Worm (Caenorhabditis elegans) whole organism, L1 larva: Measurements from ENCODE around the gene B0554.7.

Experiments
- C16A3.4 ChIP-seq: fragments of 150-350 bp; optimal IDR thresholded peaks from 2 replicates; lab custom pipeline; 2014; ENCODE audit warnings: missing biosample characterization, missing genetic modification characterization
- aha-1 ChIP-seq: fragments of 150-350 bp; optimal IDR thresholded peaks from 2 replicates; lab custom pipeline; 2014; ENCODE audit warnings: missing biosample characterization, missing genetic modification characterization
- aly-2 ChIP-seq: fragments of 150-350 bp; optimal IDR thresholded peaks from 2 replicates; lab custom pipeline; 2014; ENCODE audit warnings: missing biosample characterization, missing genetic modification characterization
- ceh-88 ChIP-seq: fragments of 200-800 bp; sonication (Bioruptor generic); IDR thresholded peaks from 2 replicates; pipeline ENCODE4 v1.3.6; 2022; ENCODE audit warnings: missing genetic modification characterization, missing compliant biosample characterization
- ces-1 ChIP-seq: fragments of 150-350 bp; optimal IDR thresholded peaks from 2 replicates; lab custom pipeline; 2014; ENCODE audit warnings: missing biosample characterization, missing genetic modification reagents, missing genetic modification characterization
- dsc-1 ChIP-seq: sonication (generic microtip); optimal IDR thresholded peaks from 2 replicates; lab custom pipeline; 2016; ENCODE audit warnings: mild to moderate bottlenecking, missing genetic modification characterization, missing compliant biosample characterization
- efl-1 ChIP-seq, 4 experiments: fragments of 150-350 bp; optimal IDR thresholded peaks in 3 of 4; peaks in 1 of 4; 1 replicate in 1 of 4; 2 replicates in 3 of 4; lab custom pipeline; 2014; ENCODE audit warnings: missing biosample characterization in 2 of 4, missing genetic modification characterization in 2 of 4, missing genetic modification reagents in 2 of 4
- egl-13 ChIP-seq: sonication (generic microtip); optimal IDR thresholded peaks from 2 replicates; lab custom pipeline; 2016; ENCODE audit warnings: missing genotype, missing genetic modification reagents, missing genetic modification characterization, missing compliant biosample characterization
- egl-27 ChIP-seq, 2 experiments: fragments of 150-350 bp in 1 of 2; sonication (generic microtip); optimal IDR thresholded peaks; 3 replicates each; lab custom pipeline; 2017 to 2018; ENCODE audit warnings: missing biosample characterization in 2 of 2, missing genetic modification characterization in 2 of 2, missing genetic modification reagents in 2 of 2
- elt-2 ChIP-seq: sonication (generic microtip); optimal IDR thresholded peaks from 2 replicates; lab custom pipeline; 2016; ENCODE audit warnings: missing genetic modification characterization, mild to moderate bottlenecking, inconsistent platforms, missing compliant biosample characterization, missing genetic modification reagents
- ets-5 ChIP-seq: fragments of 200-800 bp; sonication (Bioruptor generic); IDR thresholded peaks from 2 replicates; pipeline ENCODE4 v1.3.6; 2022; ENCODE audit warnings: missing genetic modification characterization, missing compliant biosample characterization
- fkh-10 ChIP-seq: sonication (generic microtip); optimal IDR thresholded peaks from 2 replicates; lab custom pipeline; 2017; ENCODE audit warnings: missing biosample characterization, missing genetic modification reagents, missing genetic modification characterization
- fkh-8 ChIP-seq: sonication (generic microtip); optimal IDR thresholded peaks from 2 replicates; lab custom pipeline; 2016; ENCODE audit warnings: mild to moderate bottlenecking, missing genetic modification characterization, missing compliant biosample characterization
- grh-1 ChIP-seq: fragments of 200-800 bp; sonication (Bioruptor generic); IDR thresholded peaks from 2 replicates; pipeline ENCODE4 v1.3.6; 2022; ENCODE audit warnings: missing genetic modification reagents, missing genetic modification characterization, missing compliant biosample characterization
- hlh-17 ChIP-seq: fragments of 200-800 bp; sonication (Bioruptor generic); optimal IDR thresholded peaks from 2 replicates; lab custom pipeline; 2018; ENCODE audit warnings: missing genetic modification characterization, mild to moderate bottlenecking, missing compliant biosample characterization, moderate library complexity, borderline replicate concordance
- hlh-4 ChIP-seq: sonication (generic microtip); optimal IDR thresholded peaks from 2 replicates; lab custom pipeline; 2016; ENCODE audit warnings: mild to moderate bottlenecking, missing genetic modification characterization, missing compliant biosample characterization
- hpl-2 ChIP-seq: fragments of 150-350 bp; optimal IDR thresholded peaks from 2 replicates; lab custom pipeline; 2014; ENCODE audit warnings: missing biosample characterization, missing genetic modification reagents, missing genetic modification characterization
- irx-1 ChIP-seq: sonication (generic microtip); optimal IDR thresholded peaks from 2 replicates; lab custom pipeline; 2016; ENCODE audit warnings: missing genetic modification characterization, missing compliant biosample characterization
- isw-1 ChIP-seq: fragments of 200-800 bp; sonication (Bioruptor generic); IDR thresholded peaks from 2 replicates; pipeline ENCODE4 v1.3.6; 2022; ENCODE audit warnings: missing genetic modification characterization, missing compliant biosample characterization
- lin-14 ChIP-seq: fragments of 200-800 bp; sonication (Bioruptor generic); optimal IDR thresholded peaks from 2 replicates; lab custom pipeline; 2018; ENCODE audit warnings: mild to moderate bottlenecking, missing genetic modification characterization, moderate library complexity, missing compliant biosample characterization
- lsy-2 ChIP-seq, 2 experiments: fragments of 150-350 bp; optimal IDR thresholded peaks; 2 replicates each; lab custom pipeline; 2014; ENCODE audit warnings: missing biosample characterization in 2 of 2, missing genetic modification characterization in 2 of 2
- mef-2 ChIP-seq: fragments of 150-350 bp; optimal IDR thresholded peaks from 2 replicates; lab custom pipeline; 2014; ENCODE audit warnings: missing biosample characterization, missing genetic modification characterization
- nhr-11 ChIP-seq: fragments of 150-350 bp; optimal IDR thresholded peaks from 2 replicates; lab custom pipeline; 2014; ENCODE audit warnings: missing biosample characterization, missing genetic modification characterization
- nhr-12 ChIP-seq: sonication (generic microtip); optimal IDR thresholded peaks from 2 replicates; lab custom pipeline; 2017; ENCODE audit warnings: missing biosample characterization, missing genetic modification characterization
- nhr-19 ChIP-seq: fragments of 200-800 bp; sonication (Bioruptor generic); conservative IDR thresholded peaks from 2 replicates; pipeline ENCODE4 v1.3.6; 2022; ENCODE audit warnings: missing genetic modification characterization, missing compliant biosample characterization
- nhr-20 ChIP-seq: sonication (generic microtip); optimal IDR thresholded peaks from 2 replicates; lab custom pipeline; 2016; ENCODE audit warnings: mild to moderate bottlenecking, missing genetic modification characterization, missing compliant biosample characterization
- nhr-47 ChIP-seq: sonication (generic microtip); optimal IDR thresholded peaks from 2 replicates; lab custom pipeline; 2016; ENCODE audit warnings: mild to moderate bottlenecking, missing genetic modification characterization, moderate library complexity, missing compliant biosample characterization
- nhr-76 ChIP-seq: sonication (generic microtip); optimal IDR thresholded peaks from 2 replicates; lab custom pipeline; 2017; ENCODE audit warnings: missing biosample characterization, missing genetic modification characterization
- nhr-85 ChIP-seq: sonication (generic microtip); peaks from one replicate; lab custom pipeline; 2016; ENCODE audit warnings: missing genetic modification characterization, inconsistent platforms, missing compliant biosample characterization
- pag-3 ChIP-seq: sonication (generic microtip); optimal IDR thresholded peaks from 2 replicates; lab custom pipeline; 2017; ENCODE audit warnings: missing genetic modification characterization, mild to moderate bottlenecking, missing compliant biosample characterization, antibody characterized with exemption, borderline replicate concordance; ENCODE audit not compliant: insufficient read depth
- pax-3 ChIP-seq: fragments of 200-800 bp; sonication (Bioruptor generic); optimal IDR thresholded peaks from 2 replicates; lab custom pipeline; 2018; ENCODE audit warnings: mild to moderate bottlenecking, missing genetic modification characterization, moderate library complexity, missing compliant biosample characterization
- rnt-1 ChIP-seq: sonication (generic microtip); optimal IDR thresholded peaks from 2 replicates; lab custom pipeline; 2016; ENCODE audit warnings: mild to moderate bottlenecking, missing genetic modification characterization, moderate library complexity, missing compliant biosample characterization
- snpc-4 ChIP-seq: fragments of 150-350 bp; optimal IDR thresholded peaks from 2 replicates; lab custom pipeline; 2014; ENCODE audit warnings: missing biosample characterization, missing genetic modification characterization
- snu-23 ChIP-seq: sonication (generic microtip); optimal IDR thresholded peaks from 2 replicates; lab custom pipeline; 2016; ENCODE audit warnings: missing genetic modification characterization, missing compliant biosample characterization
- sox-4 ChIP-seq: sonication (generic microtip); optimal IDR thresholded peaks from 2 replicates; lab custom pipeline; 2016; ENCODE audit warnings: missing genetic modification characterization, missing compliant biosample characterization
- sptf-1 ChIP-seq: fragments of 150-350 bp; optimal IDR thresholded peaks from 2 replicates; lab custom pipeline; 2014; ENCODE audit warnings: missing biosample characterization, missing genetic modification characterization
- sup-37 ChIP-seq: fragments of 200-800 bp; sonication (Bioruptor generic); optimal IDR thresholded peaks from 2 replicates; lab custom pipeline; 2018; ENCODE audit warnings: mild to moderate bottlenecking, missing genetic modification characterization, missing compliant biosample characterization
- swsn-7 ChIP-seq: sonication (generic microtip); optimal IDR thresholded peaks from 2 replicates; lab custom pipeline; 2016; ENCODE audit warnings: missing genetic modification characterization, missing compliant biosample characterization
- tbx-2 ChIP-seq: sonication (generic microtip); optimal IDR thresholded peaks from 2 replicates; lab custom pipeline; 2016; ENCODE audit warnings: missing genetic modification characterization, missing compliant biosample characterization
- tlp-1 ChIP-seq: fragments of 150-350 bp; optimal IDR thresholded peaks from 2 replicates; lab custom pipeline; 2014; ENCODE audit warnings: missing biosample characterization, missing genetic modification characterization
- unc-30 ChIP-seq: sonication (generic microtip); optimal IDR thresholded peaks from 2 replicates; lab custom pipeline; 2017; ENCODE audit warnings: missing biosample characterization, missing genetic modification characterization
- unc-86 ChIP-seq: sonication (generic microtip); optimal IDR thresholded peaks from 2 replicates; lab custom pipeline; 2016; ENCODE audit warnings: missing genetic modification characterization, missing compliant biosample characterization
- unc-98 ChIP-seq: fragments of 200-800 bp; sonication (Bioruptor generic); IDR thresholded peaks from 2 replicates; pipeline ENCODE4 v1.3.6; 2022; ENCODE audit warnings: missing genetic modification characterization, missing compliant biosample characterization
- vab-15 ChIP-seq: sonication (generic microtip); optimal IDR thresholded peaks from 2 replicates; lab custom pipeline; 2017; ENCODE audit warnings: missing genotype, mild to moderate bottlenecking, missing genetic modification characterization, missing compliant biosample characterization
- xbp-1 ChIP-seq: sonication (generic microtip); optimal IDR thresholded peaks from 2 replicates; lab custom pipeline; 2016; ENCODE audit warnings: missing genetic modification characterization, missing compliant biosample characterization
- zag-1 ChIP-seq: fragments of 150-350 bp; optimal IDR thresholded peaks from 2 replicates; lab custom pipeline; 2014; ENCODE audit warnings: missing biosample characterization, missing genetic modification characterization
- ztf-11 ChIP-seq, 2 experiments: sonication (generic microtip); optimal IDR thresholded peaks; 2 replicates each; lab custom pipeline; 2016 to 2017; ENCODE audit warnings: missing genetic modification characterization in 2 of 2, missing biosample characterization in 1 of 2, missing compliant biosample characterization in 1 of 2

B0554.7 gene

ce11 chrV:414630-415029, 26.2 kb downstream of the B0554.7 start, which contains the start of gene dod-19:
TSS of gene dod-19 (minus strand) at chrV:414759.
- no peak for TF ChIP-seq nhr-12 (tag; lab: Kevin White, UChicago)
- TF ChIP-seq unc-30 (tag; lab: Kevin White, UChicago): no peak
- no peak for TF ChIP-seq nhr-20 (tag; lab: Kevin White, UChicago)
- peak; percentile 63 for TF ChIP-seq elt-2 (tag; lab: Kevin White, UChicago)
- no peak for TF ChIP-seq swsn-7 (tag; lab: Kevin White, UChicago)
- TF ChIP-seq, all 84 proteins: peak for 1

- TF ChIP-seq lsy-2 (tag; optimal IDR thresholded peaks at IDR 0.05; lab: Kevin White, UChicago) (no peak), tbx-2 (no peak), nhr-19 (GFP tag; lab: Robert Waterston, UW) (no peak), snu-23 (GFP tag; lab: Kevin White, UChicago) (no peak), elt-2 (tag; lab: Kevin White, UChicago) (no peak), pag-3 (tag; lab: Kevin White, UChicago) (no peak), hlh-4 (no peak), sox-4 (tag; lab: Kevin White, UChicago) (no peak), lin-14 (GFP tag; lab: Kevin White, UChicago) (no peak), rnt-1 (tag; lab: Kevin White, UChicago) (no peak), sup-37 (no peak), unc-30 (tag; lab: Kevin White, UChicago) (no peak), grh-1 (GFP tag; lab: Robert Waterston, UW) (no peak), ces-1 (GFP tag; lab: Kevin White, UChicago) (no peak)
Observed at ce11 chrV:412820-413219, 28.0 kb downstream of the B0554.7 start.

ce11 chrV:404210-404669, 36.6 kb downstream of the B0554.7 start, which contains the start of gene nhr-252:
TSS of gene nhr-252 (plus strand) at chrV:404619.
- no peak for TF ChIP-seq egl-27 (tag; optimal IDR thresholded peaks at IDR 0.05; lab: Kevin White, UChicago)
- TF ChIP-seq efl-1 (optimal IDR thresholded peaks at IDR 0.05; lab: Kevin White, UChicago): no peak
- peak in 1 of 2 experiments; percentile 83 for TF ChIP-seq efl-1 (GFP tag; optimal IDR thresholded peaks at IDR 0.05 in 1 of 2; lab: Kevin White, UChicago)
- TF ChIP-seq zag-1 (tag; lab: Kevin White, UChicago): no peak
- peak; percentile 69 for TF ChIP-seq pax-3
- TF ChIP-seq aha-1 (tag; lab: Kevin White, UChicago): no peak
- peak; percentile 70 for TF ChIP-seq nhr-47 (tag; lab: Kevin White, UChicago)
- no peak for TF ChIP-seq ceh-88 (GFP tag; lab: Robert Waterston, UW)
- TF ChIP-seq irx-1 (tag; lab: Kevin White, UChicago): no peak
- TF ChIP-seq sptf-1 (tag; lab: Kevin White, UChicago): no peak
- no peak for TF ChIP-seq snpc-4
- no peak for TF ChIP-seq mef-2 (tag; lab: Kevin White, UChicago)
- TF ChIP-seq ets-5: no peak
- TF ChIP-seq nhr-76 (tag; lab: Kevin White, UChicago): no peak
- no peak for TF ChIP-seq nhr-85 (tag; lab: Kevin White, UChicago)
- peak; percentile 13 for TF ChIP-seq swsn-7 (tag; lab: Kevin White, UChicago)
- no peak for TF ChIP-seq hpl-2 (GFP tag; lab: Kevin White, UChicago)
- TF ChIP-seq vab-15 (tag; lab: Kevin White, UChicago): no peak
- peak; percentile 90 for TF ChIP-seq fkh-8 (tag; lab: Kevin White, UChicago)
- no peak for TF ChIP-seq grh-1 (GFP tag; lab: Robert Waterston, UW)
- no peak for TF ChIP-seq unc-98
- TF ChIP-seq pag-3 (tag; lab: Kevin White, UChicago): no peak
- no peak for TF ChIP-seq fkh-10
- no peak for TF ChIP-seq rnt-1 (tag; lab: Kevin White, UChicago)
- peak; percentile 63 for TF ChIP-seq nhr-20 (tag; lab: Kevin White, UChicago)
- TF ChIP-seq C16A3.4 (tag; lab: Kevin White, UChicago): no peak
- TF ChIP-seq egl-13: no peak
- TF ChIP-seq tlp-1: no peak
- no peak for TF ChIP-seq isw-1
- no peak for TF ChIP-seq nhr-11 (tag; lab: Kevin White, UChicago)
- TF ChIP-seq ztf-11 (tag; optimal IDR thresholded peaks at IDR 0.05; lab: Kevin White, UChicago): no peak
- no peak for TF ChIP-seq sox-4 (tag; lab: Kevin White, UChicago)
- no peak for TF ChIP-seq aly-2
- TF ChIP-seq unc-86 (tag; lab: Kevin White, UChicago): no peak
- peak; percentile 80 for TF ChIP-seq dsc-1 (tag; lab: Kevin White, UChicago)
- no peak for TF ChIP-seq sup-37
- no peak for TF ChIP-seq lin-14 (GFP tag; lab: Kevin White, UChicago)
- no peak for TF ChIP-seq hlh-17 (GFP tag; lab: Kevin White, UChicago)
- no peak for TF ChIP-seq xbp-1 (tag; lab: Kevin White, UChicago)
